Worm (Caenorhabditis elegans): ENCODE data around the gene F53H4.6.

ce11 chrX:15838496-15838948, 21.9 kb downstream of the F53H4.6 start, which contains the start of gene acox-1.6:
- no peak for TF ChIP-seq ztf-23 (GFP tag; IDR thresholded peaks at IDR 0.05)
- TF ChIP-seq ref-1 (GFP tag; conservative IDR thresholded peaks at IDR 0.05), result no peak

All from whole organism, midembryonic.